Fruit fly (Drosophila melanogaster) whole organism: ENCODE results near the gene ex.

Experiments
- CG8478 ChIP-seq: fragments of >200 bp; optimal IDR thresholded peaks from 2 replicates; lab custom pipeline; 2018; ENCODE audit warnings: inconsistent platforms
- Dll ChIP-seq: fragments of >200 bp; optimal IDR thresholded peaks from 2 replicates; lab custom pipeline; 2017
- EcR ChIP-seq, 2 experiments: fragments of >200 bp; optimal IDR thresholded peaks; 2 replicates each; lab custom pipeline; 2017; ENCODE audit warnings: missing biosample characterization in 2 of 2, missing genetic modification characterization in 2 of 2, missing genetic modification reagents in 2 of 2
- psq ChIP-seq: fragments of >200 bp; optimal IDR thresholded peaks from 2 replicates; lab custom pipeline; 2017
- usp ChIP-seq: fragments of >200 bp; optimal IDR thresholded peaks from 2 replicates; lab custom pipeline; 2017; ENCODE audit warnings: missing biosample characterization, missing genetic modification characterization, mixed read lengths

dm6 chr2L:390509-390908, 40.5 kb upstream of the ex start:
- TF ChIP-seq psq (lab: Kevin White, UChicago) = no peak
- TF ChIP-seq Dll (lab: Kevin White, UChicago) = no peak
- TF ChIP-seq usp (GFP tag; lab: Kevin White, UChicago) = no peak
- no peak for TF ChIP-seq CG8478
- no peak for TF ChIP-seq EcR (GFP tag; optimal IDR thresholded peaks at IDR 0.05; lab: Kevin White, UChicago)
